Worm (Caenorhabditis elegans) whole organism, L2 larva: ENCODE data around the gene top-2.

Experiments used
- blmp-1 ChIP-seq: sonication (generic microtip); optimal IDR thresholded peaks from 2 replicates; lab custom pipeline; 2017; ENCODE audit warnings: missing genetic modification characterization, mild to moderate bottlenecking, missing compliant biosample characterization, antibody characterized with exemption, moderate library complexity; ENCODE audit not compliant: insufficient read depth
- ceh-82 ChIP-seq: fragments of 150-350 bp; optimal IDR thresholded peaks from 2 replicates; lab custom pipeline; 2014; ENCODE audit warnings: missing biosample characterization, missing genetic modification characterization
- elt-1 ChIP-seq: fragments of 150-350 bp; optimal IDR thresholded peaks from 2 replicates; lab custom pipeline; 2014; ENCODE audit warnings: missing biosample characterization, missing genetic modification characterization
- lin-13 ChIP-seq: fragments of 150-350 bp; optimal IDR thresholded peaks from 2 replicates; lab custom pipeline; 2014; ENCODE audit warnings: missing biosample characterization, missing genetic modification reagents, missing genetic modification characterization
- nhr-12 ChIP-seq: fragments of 150-350 bp; optimal IDR thresholded peaks from 2 replicates; lab custom pipeline; 2014; ENCODE audit warnings: missing biosample characterization, missing genetic modification characterization
- unc-39 ChIP-seq: fragments of 150-350 bp; optimal IDR thresholded peaks from 2 replicates; lab custom pipeline; 2014; ENCODE audit warnings: missing biosample characterization, missing genetic modification characterization

DNA sequence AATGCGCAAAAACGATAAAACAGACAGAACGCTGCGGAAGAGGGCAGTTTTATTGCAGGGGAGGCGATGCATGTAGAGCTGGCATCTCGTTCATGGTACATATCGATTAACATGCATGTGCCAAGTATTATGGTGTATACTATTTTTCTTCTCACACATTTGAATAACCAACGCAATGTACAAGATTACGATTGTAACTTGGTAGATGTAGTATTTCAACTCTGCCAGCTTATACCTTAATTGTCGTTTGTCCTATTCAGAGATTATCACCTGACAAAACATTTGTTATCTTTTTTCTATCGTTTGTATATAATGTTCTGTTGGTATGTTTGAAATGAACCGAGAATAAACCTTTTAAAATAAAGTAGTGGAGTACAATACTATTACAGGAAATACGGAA, 45.0 kb upstream of the top-2 start, which contains the start of gene pes-5:
- TF ChIP-seq elt-1 (tag; lab: Kevin White, UChicago) (no peak), ceh-82 (tag; lab: Kevin White, UChicago) (no peak), lin-13 (GFP tag; lab: Kevin White, UChicago) (no peak), nhr-12 (tag; lab: Kevin White, UChicago) (no peak), blmp-1 (no peak), unc-39 (no peak)
